Worm (Caenorhabditis elegans) whole organism, late embryonic: ENCODE results near the gene tag-209.

Experiments
- F13H6.1 ChIP-seq: sonication (generic microtip); optimal IDR thresholded peaks from 2 replicates; lab custom pipeline; 2016; ENCODE audit warnings: missing genetic modification characterization, missing compliant biosample characterization
- K02D7.2 ChIP-seq: sonication (generic microtip); optimal IDR thresholded peaks from 2 replicates; lab custom pipeline; 2017; ENCODE audit warnings: mild to moderate bottlenecking, missing genetic modification characterization, missing compliant biosample characterization
- K09A11.1 ChIP-seq: sonication (generic microtip); optimal IDR thresholded peaks from 2 replicates; lab custom pipeline; 2017; ENCODE audit warnings: antibody characterized with exemption, mild to moderate bottlenecking, missing genetic modification characterization, missing compliant biosample characterization; ENCODE audit not compliant: insufficient read depth
- T23F11.4 ChIP-seq: fragments of 200-800 bp; sonication (Bioruptor generic); optimal IDR thresholded peaks from 2 replicates; lab custom pipeline; 2018; ENCODE audit warnings: mild to moderate bottlenecking, missing genetic modification characterization, missing compliant biosample characterization
- Y22D7AL.16 ChIP-seq: sonication (generic microtip); optimal IDR thresholded peaks from 2 replicates; lab custom pipeline; 2016; ENCODE audit warnings: missing genetic modification characterization, missing compliant biosample characterization
- ama-1 ChIP-seq: fragments of 150-350 bp; optimal IDR thresholded peaks from 2 replicates; lab custom pipeline; 2014
- ceh-14 ChIP-seq: sonication (generic microtip); optimal IDR thresholded peaks from 2 replicates; lab custom pipeline; 2016; ENCODE audit warnings: missing genotype, missing genetic modification characterization, missing compliant biosample characterization
- ceh-48 ChIP-seq: sonication (generic microtip); optimal IDR thresholded peaks from 2 replicates; lab custom pipeline; 2016; ENCODE audit warnings: missing genetic modification characterization, inconsistent platforms, missing compliant biosample characterization
- ceh-6 ChIP-seq: fragments of 200-800 bp; sonication (Bioruptor generic); optimal IDR thresholded peaks from 2 replicates; lab custom pipeline; 2018; ENCODE audit warnings: mild to moderate bottlenecking, missing genetic modification characterization, missing compliant biosample characterization
- dmd-4 ChIP-seq: sonication (generic microtip); optimal IDR thresholded peaks from 2 replicates; lab custom pipeline; 2016; ENCODE audit warnings: borderline replicate concordance, missing genetic modification characterization, missing compliant biosample characterization
- ets-4 ChIP-seq: sonication (generic microtip); optimal IDR thresholded peaks from 2 replicates; lab custom pipeline; 2016; ENCODE audit warnings: missing genetic modification characterization, missing compliant biosample characterization
- nhr-11 ChIP-seq: fragments of 150-350 bp; optimal IDR thresholded peaks from 2 replicates; lab custom pipeline; 2014; ENCODE audit warnings: missing biosample characterization, missing genetic modification characterization
- pha-4 ChIP-seq: fragments of 150-350 bp; optimal IDR thresholded peaks from 2 replicates; lab custom pipeline; 2018; ENCODE audit warnings: missing biosample characterization, missing genetic modification reagents, missing genetic modification characterization
- unc-55 ChIP-seq: sonication (generic microtip); optimal IDR thresholded peaks from 2 replicates; lab custom pipeline; 2017; ENCODE audit warnings: missing biosample characterization, missing genetic modification reagents, missing genetic modification characterization

- TF ChIP-seq ama-1 (lab: Kevin White, UChicago) (no peak), K02D7.2 (no peak), T23F11.4 (GFP tag; lab: Kevin White, UChicago) (no peak), ceh-6 (GFP tag; lab: Kevin White, UChicago) (no peak), unc-55 (no peak), F13H6.1 (no peak), ceh-48 (tag; lab: Kevin White, UChicago) (no peak), Y22D7AL.16 (tag; lab: Kevin White, UChicago) (no peak), ets-4 (tag; lab: Kevin White, UChicago) (no peak), pha-4 (tag; lab: Kevin White, UChicago) (no peak), nhr-11 (tag; lab: Kevin White, UChicago) (no peak), K09A11.1 (no peak), ceh-14 (no peak), dmd-4 (tag; lab: Kevin White, UChicago) (no peak)
Observed at ce11 chrII:10819928-10820423, 32.9 kb downstream of the tag-209 start, which contains the start of gene R06F6.8.
